Worm (Caenorhabditis elegans) whole organism, L2 larva: Measurements from ENCODE around the gene Y49G5B.1.

ENCODE experiments used
- ama-1 ChIP-seq: fragments of 150-350 bp; optimal IDR thresholded peaks from 2 replicates; lab custom pipeline; 2018; ENCODE audit warnings: inconsistent platforms
- blmp-1 ChIP-seq: sonication (generic microtip); optimal IDR thresholded peaks from 2 replicates; lab custom pipeline; 2017; ENCODE audit warnings: missing genetic modification characterization, mild to moderate bottlenecking, missing compliant biosample characterization, antibody characterized with exemption, moderate library complexity; ENCODE audit not compliant: insufficient read depth
- fos-1 ChIP-seq: fragments of 150-350 bp; optimal IDR thresholded peaks from 2 replicates; lab custom pipeline; 2014; ENCODE audit warnings: missing biosample characterization, missing genetic modification characterization
- nhr-11 ChIP-seq: fragments of 150-350 bp; optimal IDR thresholded peaks from 2 replicates; lab custom pipeline; 2014; ENCODE audit warnings: missing biosample characterization, missing genetic modification characterization
- skn-1 ChIP-seq: sonication (generic microtip); optimal IDR thresholded peaks from 2 replicates; lab custom pipeline; 2017; ENCODE audit warnings: missing biosample characterization, missing genetic modification characterization
- snpc-4 ChIP-seq: fragments of 150-350 bp; optimal IDR thresholded peaks from 2 replicates; lab custom pipeline; 2014; ENCODE audit warnings: missing biosample characterization, missing genetic modification characterization
- unc-62 ChIP-seq: fragments of 150-350 bp; optimal IDR thresholded peaks from 2 replicates; lab custom pipeline; 2014; ENCODE audit warnings: missing biosample characterization, missing genetic modification reagents, missing genetic modification characterization

ce11 chrV:5198240-5198639 lies 24.9 kb upstream of the Y49G5B.1 start, which contains the start of gene Y47A7.2:
- no peak for TF ChIP-seq skn-1
- TF ChIP-seq ama-1, result no peak
- TF ChIP-seq fos-1, result no peak
- TF ChIP-seq blmp-1, result no peak
- TF ChIP-seq snpc-4 (tag; lab: Kevin White, UChicago), result no peak
- no peak for TF ChIP-seq unc-62
- TF ChIP-seq nhr-11 (tag; lab: Kevin White, UChicago), result no peak
